Fruit fly (Drosophila melanogaster): ENCODE data around the gene CG14671.

CG14671 gene

DNA sequence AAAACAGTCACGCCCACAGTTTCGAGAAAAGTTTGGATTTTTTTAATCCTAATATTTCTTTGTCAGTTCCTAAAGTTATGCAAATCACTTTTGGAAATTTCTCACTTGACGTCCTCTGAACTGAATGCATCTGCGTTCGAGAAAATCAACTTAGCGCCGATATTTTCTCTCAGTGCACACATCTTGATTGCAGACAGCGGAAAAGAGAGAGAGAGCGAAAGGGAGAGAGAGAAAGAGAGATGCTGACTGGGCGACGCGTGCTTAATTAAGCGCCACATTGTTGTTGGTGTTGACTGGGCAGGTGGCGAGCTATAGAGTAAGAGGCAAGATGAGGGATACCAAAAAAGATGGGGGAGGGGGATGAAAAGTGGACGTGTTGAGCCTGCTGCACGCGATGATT, 46.0 kb downstream of the CG14671 start (continued):
- peak; percentile 62 for TF ChIP-seq CG6276 (GFP tag; optimal IDR thresholded peaks at IDR 0.05)
- peak; percentile 18 for TF ChIP-seq CG16779 (tag; optimal IDR thresholded peaks at IDR 0.05)
- TF ChIP-seq Eip75B (GFP tag; optimal IDR thresholded peaks at IDR 0.05) = peak; percentile 66
- peak; percentile 61 for TF ChIP-seq topi (GFP tag; optimal IDR thresholded peaks at IDR 0.05)
- peak; percentile 70 for TF ChIP-seq Hr39 (GFP tag; optimal IDR thresholded peaks at IDR 0.05)
- TF ChIP-seq CG15336 (GFP tag; IDR thresholded peaks at IDR 0.05) = peak; percentile 76
- peak; percentile 22; the same call in 1 of the 2 replicates for TF ChIP-seq CG11294 (GFP tag; IDR thresholded peaks at IDR 0.05)
- TF ChIP-seq CG7368 (GFP tag; optimal IDR thresholded peaks at IDR 0.05) = peak; percentile 41

DNA sequence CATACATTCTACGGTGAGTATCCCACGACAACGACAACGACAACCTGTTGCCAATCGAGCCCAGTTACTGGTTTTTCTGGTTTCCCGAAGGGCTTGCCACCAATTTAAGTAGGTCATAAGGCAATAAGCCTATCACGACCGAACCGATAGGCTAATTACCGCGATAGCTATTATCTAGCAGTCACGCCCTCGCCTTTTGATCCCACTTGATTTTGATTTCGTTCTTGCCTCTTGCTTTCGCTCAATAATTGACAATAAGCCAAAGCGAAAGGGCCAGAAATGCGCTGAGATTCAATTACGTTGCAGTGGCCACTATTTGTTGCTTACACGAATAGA, 46.8 kb downstream of the CG14671 start:
- TF ChIP-seq CG15336 (GFP tag; IDR thresholded peaks at IDR 0.05) = no peak
- TF ChIP-seq svp (GFP tag) = peak; percentile 90
- TF ChIP-seq Eip93F (GFP tag; optimal IDR thresholded peaks at IDR 0.05) = no peak
- no peak for TF ChIP-seq vri (GFP tag; optimal IDR thresholded peaks at IDR 0.05)
- no peak for TF ChIP-seq CG16779 (tag; optimal IDR thresholded peaks at IDR 0.05)

DNA sequence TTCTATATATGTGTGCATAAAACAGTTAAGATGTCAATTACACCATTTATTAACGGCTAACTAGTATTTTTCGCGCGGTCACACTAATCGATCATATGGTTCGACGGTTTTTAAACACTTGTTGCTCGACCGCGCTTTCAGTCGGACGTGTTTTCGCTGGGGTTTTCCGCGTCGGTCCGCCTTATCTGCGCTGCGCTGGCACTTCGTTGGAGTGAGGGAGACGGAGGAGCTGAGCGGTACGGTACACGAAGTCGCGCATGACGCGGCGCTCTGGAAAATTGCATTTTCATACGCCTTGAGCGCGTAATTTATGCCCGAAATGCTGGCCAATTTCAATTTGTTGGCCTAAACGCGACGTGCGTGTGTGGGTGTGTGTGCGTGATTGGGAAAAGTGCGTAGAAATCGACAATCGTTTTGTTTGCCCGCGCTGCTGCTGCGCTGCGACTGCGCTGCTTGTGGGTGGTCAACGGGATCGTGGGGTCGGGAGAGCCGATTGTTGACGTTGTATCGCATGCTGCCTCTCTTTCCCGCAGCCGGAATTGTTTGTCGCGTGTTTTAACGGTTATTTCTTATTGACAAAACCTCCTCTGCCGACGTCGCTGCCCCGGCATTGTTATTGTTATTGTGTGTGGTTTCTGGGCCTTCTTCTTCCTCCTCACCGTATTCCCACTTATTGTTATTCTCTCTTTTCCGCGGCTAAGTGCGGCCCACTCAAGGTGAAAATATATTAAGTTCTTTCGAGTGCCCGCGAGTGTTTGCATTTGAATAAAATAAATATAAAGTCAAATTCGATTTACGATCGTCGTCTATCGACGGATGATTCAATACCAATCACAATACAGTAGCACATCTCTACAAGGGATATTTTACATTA, 47.4 kb downstream of the CG14671 start, which contains the start of gene Itpr:
Itpr (plus strand) TSS at position 116 of the 874 bp plus-strand sequence.
- TF ChIP-seq Sox15 (GFP tag; optimal IDR thresholded peaks at IDR 0.05) (no peak), dsx (GFP tag; optimal IDR thresholded peaks at IDR 0.05; ENCODE audit: poor library complexity, severe bottlenecking) (no peak), fkh (GFP tag; optimal IDR thresholded peaks at IDR 0.05) (peak; percentile 97), vri (GFP tag; optimal IDR thresholded peaks at IDR 0.05) (peak; percentile 10), CG8632 (GFP tag; optimal IDR thresholded peaks at IDR 0.05) (no peak), Ets96B (tag; optimal IDR thresholded peaks at IDR 0.05) (no peak), CG6276 (GFP tag; optimal IDR thresholded peaks at IDR 0.05) (peak; percentile 40), CG11294 (GFP tag; IDR thresholded peaks at IDR 0.05) (no peak), CG9139 (GFP tag; optimal IDR thresholded peaks at IDR 0.05) (peak; percentile 42), achi (GFP tag; optimal IDR thresholded peaks at IDR 0.05) (no peak), svp (GFP tag) (peak; percentile 93), CG11762 (GFP tag; optimal IDR thresholded peaks at IDR 0.05; ENCODE audit: insufficient read depth) (no peak), CG32006 (GFP tag; optimal IDR thresholded peaks at IDR 0.05) (no peak), CG16779 (tag; optimal IDR thresholded peaks at IDR 0.05) (peak; percentile 20), esn (GFP tag; optimal IDR thresholded peaks at IDR 0.05) (no peak), Sox102F (GFP tag; optimal IDR thresholded peaks at IDR 0.05) (no peak), Eip93F (GFP tag; optimal IDR thresholded peaks at IDR 0.05) (no peak), fd59A (GFP tag; optimal IDR thresholded peaks at IDR 0.05) (no peak), CG6792 (GFP tag; optimal IDR thresholded peaks at IDR 0.05) (no peak), Lpt (GFP tag; optimal IDR thresholded peaks at IDR 0.05) (peak; percentile 40), Hr4 (GFP tag; optimal IDR thresholded peaks at IDR 0.05) (no peak), fd85E (GFP tag; optimal IDR thresholded peaks at IDR 0.05) (no peak), Eip78C (GFP tag) (peak; percentile 58), CG6854 (GFP tag; optimal IDR thresholded peaks at IDR 0.05) (peak; percentile 45), CG3032 (tag; optimal IDR thresholded peaks at IDR 0.05) (no peak), ss (GFP tag; optimal IDR thresholded peaks at IDR 0.05) (peak; percentile 28 to 54), Ets21C (GFP tag; optimal IDR thresholded peaks at IDR 0.05) (no peak), CG7368 (GFP tag; optimal IDR thresholded peaks at IDR 0.05) (no peak), dac (GFP tag; optimal IDR thresholded peaks at IDR 0.05) (no peak), topi (GFP tag; optimal IDR thresholded peaks at IDR 0.05) (no peak), CG8119 (GFP tag; IDR thresholded peaks at IDR 0.05) (peak; percentile 28; the same call in 1 of the 3 replicates), pdm3 (GFP tag; optimal IDR thresholded peaks at IDR 0.05) (no peak), CG3919 (GFP tag; optimal IDR thresholded peaks at IDR 0.05) (peak; percentile 8), Sox14 (GFP tag; optimal IDR thresholded peaks at IDR 0.05) (peak; percentile 14), salr (GFP tag; optimal IDR thresholded peaks at IDR 0.05) (no peak), Eip75B (GFP tag; optimal IDR thresholded peaks at IDR 0.05) (no peak), CG31627 (GFP tag; optimal IDR thresholded peaks at IDR 0.05) (no peak), CG10631 (GFP tag; optimal IDR thresholded peaks at IDR 0.05) (no peak), CG1621 (tag; optimal IDR thresholded peaks at IDR 0.05) (peak; percentile 24)
